Fruit fly (Drosophila melanogaster): ENCODE results near the gene CG32413.

Gene CG32413

DNA sequence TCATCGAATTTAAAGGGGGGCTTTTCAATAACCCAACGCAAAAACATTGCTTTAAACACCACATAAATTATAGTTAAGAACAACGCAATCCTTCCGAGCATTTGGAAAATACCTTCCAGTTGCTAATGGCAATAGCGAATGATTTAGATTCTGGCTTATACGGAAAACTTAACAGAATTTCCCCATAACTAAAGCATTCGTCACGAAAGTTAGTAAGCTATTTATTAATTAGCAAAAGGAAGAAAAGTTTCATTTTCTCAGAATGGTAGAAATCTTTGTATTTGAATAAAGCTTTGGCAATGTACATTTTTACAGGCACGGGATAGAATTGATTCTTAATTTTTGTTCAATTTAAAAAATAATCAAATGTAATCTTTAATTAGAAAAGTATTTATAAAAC is at the start of gene CG32413:
Gene CG32413 (minus strand): TSS at position 101 of the 400 bp plus-strand sequence.
- TF ChIP-seq CG8478 (optimal IDR thresholded peaks at IDR 0.05) (no peak), CTCF (optimal IDR thresholded peaks at IDR 0.05) (no peak)

DNA sequence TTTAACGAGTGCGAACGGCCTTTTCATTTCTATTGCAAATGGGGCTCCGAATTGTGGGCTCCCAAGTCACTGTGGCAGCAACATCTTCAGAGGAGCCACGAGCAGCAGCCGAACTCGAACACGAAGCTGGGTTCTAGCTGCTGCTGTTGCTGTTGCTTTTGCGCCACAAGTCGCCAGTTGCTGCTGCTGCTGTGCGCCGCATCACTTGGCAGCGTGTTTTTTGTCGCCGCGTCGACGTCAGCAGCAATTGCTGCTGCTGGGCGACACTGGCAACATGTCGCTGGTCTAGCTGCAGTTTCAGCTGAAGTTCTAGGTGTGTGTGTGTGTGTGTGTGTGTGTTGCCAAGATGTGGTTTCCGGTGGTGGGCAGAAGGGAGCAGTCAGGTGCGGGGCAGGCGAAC is 48.7 kb upstream of the CG32413 start:
- TF ChIP-seq CG8478 (optimal IDR thresholded peaks at IDR 0.05) (no peak), CTCF (optimal IDR thresholded peaks at IDR 0.05) (no peak)

DNA sequence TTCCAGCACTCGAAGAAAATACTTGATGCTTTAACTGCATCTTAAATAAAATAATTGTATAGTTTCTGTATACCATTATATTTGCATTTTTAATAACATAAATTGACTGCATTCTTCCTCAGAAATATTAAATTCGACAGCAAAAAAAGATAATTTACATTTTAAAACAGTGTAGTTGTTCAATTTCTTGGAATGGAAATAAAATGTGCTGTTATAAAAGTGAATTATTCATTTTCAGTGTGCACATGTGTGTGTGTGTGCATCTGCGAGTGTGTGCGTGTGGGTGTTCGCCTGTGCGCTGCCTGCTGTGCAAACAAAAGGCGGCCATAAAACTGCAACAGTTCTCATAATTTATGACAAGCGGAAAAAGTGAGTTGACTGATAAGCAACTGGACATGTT is 48.3 kb upstream of the CG32413 start:
- TF ChIP-seq CG8478 (optimal IDR thresholded peaks at IDR 0.05) (no peak), CTCF (optimal IDR thresholded peaks at IDR 0.05) (no peak)

- no peak for TF ChIP-seq CTCF (optimal IDR thresholded peaks at IDR 0.05)
- TF ChIP-seq CG8478 (optimal IDR thresholded peaks at IDR 0.05), result no peak
Observed at dm6 chr3L:5950467-5950866, 46.6 kb upstream of the CG32413 start, which contains the start of gene Egfrap. Egfrap (minus strand) TSS chr3L:5950658.

- no peak for TF ChIP-seq CTCF (optimal IDR thresholded peaks at IDR 0.05)
- no peak for TF ChIP-seq CG8478 (optimal IDR thresholded peaks at IDR 0.05)
Observed at dm6 chr3L:5947110-5947731, 43.4 kb upstream of the CG32413 start.

dm6 chr3L:5945571-5945970 is 41.7 kb upstream of the CG32413 start:
- TF ChIP-seq CTCF (optimal IDR thresholded peaks at IDR 0.05) (no peak), CG8478 (optimal IDR thresholded peaks at IDR 0.05) (no peak)

DNA sequence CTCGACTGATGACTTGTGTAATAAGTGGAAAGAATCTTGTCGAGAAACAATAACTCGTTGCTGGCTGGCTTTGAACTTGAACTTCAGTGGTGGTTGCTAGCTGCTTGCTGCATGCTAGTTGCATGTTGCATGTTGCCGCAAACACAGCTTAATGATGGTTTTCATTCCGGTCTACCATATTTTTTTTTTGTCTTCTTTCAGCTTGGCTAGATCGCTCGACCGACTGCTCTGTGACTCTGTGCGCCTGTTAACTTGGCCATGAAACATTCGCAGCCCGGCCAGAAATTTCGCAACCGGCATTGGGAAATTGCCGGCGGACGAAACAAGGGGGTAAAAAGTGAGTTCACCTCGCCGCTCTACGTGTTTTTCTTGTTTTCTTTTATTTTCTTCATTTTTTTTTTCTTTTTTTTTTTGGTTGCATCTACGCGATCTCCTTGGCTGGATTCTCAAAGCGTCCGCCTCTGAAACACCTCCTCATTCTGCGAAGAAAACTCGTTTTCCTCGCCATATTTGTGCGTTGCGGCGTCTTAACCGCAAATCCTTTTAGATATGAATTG is 39.6 kb upstream of the CG32413 start:
- TF ChIP-seq CG8478 (optimal IDR thresholded peaks at IDR 0.05) (no peak), CTCF (optimal IDR thresholded peaks at IDR 0.05) (no peak)

DNA sequence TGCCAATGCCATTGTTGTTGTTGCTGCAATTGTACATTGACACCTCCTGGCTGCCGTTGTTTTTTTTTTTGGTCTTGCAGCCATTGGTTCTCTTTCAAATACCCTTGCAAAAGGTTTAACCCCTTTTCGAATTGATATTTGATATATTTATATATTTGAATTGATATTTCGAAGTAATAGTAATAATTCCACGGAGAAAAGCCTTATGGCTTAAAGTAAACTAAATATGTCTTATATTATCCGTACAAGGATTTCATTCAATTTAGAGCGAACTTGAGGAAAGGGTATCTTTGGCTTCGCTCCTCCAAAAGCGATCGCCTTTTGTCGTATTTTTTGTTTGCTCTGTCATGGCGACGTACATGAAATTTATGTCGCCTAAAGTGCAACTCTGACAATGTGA is 37.7 kb upstream of the CG32413 start:
- TF ChIP-seq CG8478 (optimal IDR thresholded peaks at IDR 0.05) (no peak), CTCF (optimal IDR thresholded peaks at IDR 0.05) (no peak)

dm6 chr3L:5941086-5941485 is 37.2 kb upstream of the CG32413 start:
- no peak for TF ChIP-seq CTCF (optimal IDR thresholded peaks at IDR 0.05)
- no peak for TF ChIP-seq CG8478 (optimal IDR thresholded peaks at IDR 0.05)

dm6 chr3L:5940431-5940830 is 36.6 kb upstream of the CG32413 start:
- TF ChIP-seq CTCF (optimal IDR thresholded peaks at IDR 0.05), result no peak
- no peak for TF ChIP-seq CG8478 (optimal IDR thresholded peaks at IDR 0.05)

DNA sequence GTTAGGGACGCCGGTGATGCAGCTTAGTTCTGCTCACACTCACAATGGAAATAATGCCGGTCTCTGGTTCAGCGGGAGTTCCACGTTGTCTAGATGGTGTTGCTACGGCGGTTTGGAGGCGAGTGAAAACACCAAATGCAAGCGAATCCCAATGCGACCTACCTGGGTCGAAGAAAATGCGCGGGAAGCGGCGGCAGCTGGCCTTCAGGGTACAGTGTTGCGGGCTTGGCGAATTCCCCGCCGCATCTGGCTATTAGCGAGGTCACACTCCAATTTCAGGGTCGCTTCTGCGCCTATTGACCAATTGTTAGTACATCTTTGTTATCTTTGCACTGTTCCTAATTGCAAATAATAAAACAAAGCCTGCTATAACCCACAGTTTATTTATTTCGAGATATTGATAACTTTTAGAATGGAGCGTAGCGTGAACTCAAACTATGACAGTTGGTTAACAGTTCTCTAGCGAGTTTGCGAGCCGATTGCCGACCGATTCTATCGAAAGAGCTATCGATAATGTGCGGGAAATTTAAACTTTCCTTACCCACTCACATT is 28.6 kb upstream of the CG32413 start, which contains the start of gene Rcc1:
Gene Rcc1 (minus strand): TSS at position 411 of the 552 bp plus-strand sequence.
- TF ChIP-seq CG8478 (optimal IDR thresholded peaks at IDR 0.05), result no peak
- TF ChIP-seq CTCF (optimal IDR thresholded peaks at IDR 0.05), result peak; percentile 38 to 39

DNA sequence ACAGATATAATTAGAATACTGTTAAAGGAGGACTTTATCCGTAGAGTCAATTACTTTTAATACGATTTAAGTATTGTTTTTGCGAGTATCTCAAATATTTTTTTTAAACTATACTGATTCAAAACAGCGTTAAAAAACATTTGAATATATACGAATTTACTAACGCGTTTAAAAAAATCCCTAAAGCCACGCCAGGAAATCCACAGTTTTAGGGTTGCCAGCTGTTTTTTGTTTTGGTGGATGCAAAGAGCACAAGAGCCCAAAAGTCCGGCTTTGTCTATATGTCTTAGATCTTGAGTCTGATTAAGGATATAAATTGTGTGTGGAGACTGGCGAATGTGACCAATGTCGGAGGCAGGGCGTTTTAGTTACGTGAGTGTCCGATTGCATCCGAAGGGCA is 23.7 kb upstream of the CG32413 start:
- TF ChIP-seq CG8478 (optimal IDR thresholded peaks at IDR 0.05), result no peak
- TF ChIP-seq CTCF (optimal IDR thresholded peaks at IDR 0.05), result no peak

DNA sequence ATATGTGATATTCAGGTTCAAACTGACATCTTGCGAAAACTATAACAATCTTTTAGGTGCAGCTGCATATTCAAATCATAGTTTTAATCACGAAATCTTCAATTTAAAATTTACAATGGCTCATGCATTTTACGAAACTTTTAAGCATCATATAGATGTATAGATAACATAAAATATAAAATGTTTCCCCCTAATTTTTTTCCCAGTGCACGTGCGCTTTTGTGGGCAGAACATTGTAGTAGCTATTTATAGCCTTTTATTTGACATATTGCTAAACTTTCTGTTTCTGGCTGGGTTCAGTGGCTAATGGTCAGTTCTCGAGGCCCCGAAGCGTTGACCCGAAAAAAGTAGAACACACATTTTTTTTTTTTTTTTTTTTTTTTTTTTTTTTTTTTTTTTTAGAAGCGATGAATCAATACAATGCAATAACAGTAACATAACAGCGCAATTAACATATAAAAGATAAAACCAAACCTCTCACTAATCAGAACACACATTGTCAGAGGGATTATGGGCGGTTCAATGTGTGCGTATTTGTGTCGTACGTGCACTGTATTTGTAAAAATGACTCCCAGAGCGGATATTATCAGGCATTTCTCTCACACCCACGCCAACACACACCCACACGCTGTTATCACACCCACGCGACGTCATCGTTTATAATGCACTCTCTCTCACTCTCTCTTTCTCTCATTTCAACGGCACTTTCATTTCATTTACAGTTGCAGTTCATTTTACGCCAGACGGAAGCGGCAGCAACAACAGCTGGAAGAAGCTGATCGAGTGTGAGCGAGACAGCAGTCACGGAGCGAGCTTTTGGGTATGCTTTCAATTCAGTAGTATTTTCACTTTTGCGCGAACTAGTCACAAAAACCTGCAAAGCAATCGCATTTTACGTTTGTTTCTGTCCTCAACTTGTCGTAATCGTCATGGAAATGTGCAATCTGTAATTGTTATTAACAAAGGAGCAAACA is 22.4 kb upstream of the CG32413 start:
- no peak for TF ChIP-seq CG8478 (optimal IDR thresholded peaks at IDR 0.05)
- no peak for TF ChIP-seq CTCF (optimal IDR thresholded peaks at IDR 0.05)

- no peak for TF ChIP-seq CTCF (optimal IDR thresholded peaks at IDR 0.05)
- no peak for TF ChIP-seq CG8478 (optimal IDR thresholded peaks at IDR 0.05)
Observed at dm6 chr3L:5923646-5924122, 19.8 kb upstream of the CG32413 start, which contains the start of gene CG33523. CG33523 (plus strand) TSS chr3L:5923862.
